Worm (Caenorhabditis elegans) whole organism, L3 larva: Measurements from ENCODE around the gene F56D5.6.

Experiments used
- R02D3.7 ChIP-seq: fragments of 150-350 bp; optimal IDR thresholded peaks from 2 replicates; lab custom pipeline; 2014; ENCODE audit warnings: missing biosample characterization, missing genetic modification characterization
- ceh-82 ChIP-seq: fragments of 150-350 bp; optimal IDR thresholded peaks from 2 replicates; lab custom pipeline; 2014; ENCODE audit warnings: missing biosample characterization, missing genetic modification characterization
- elt-2 ChIP-seq: sonication (generic microtip); optimal IDR thresholded peaks from 2 replicates; lab custom pipeline; 2016; ENCODE audit warnings: missing genetic modification reagents, mild to moderate bottlenecking, missing genetic modification characterization, missing compliant biosample characterization
- eor-1 ChIP-seq, 2 experiments: fragments of 150-350 bp; optimal IDR thresholded peaks; 2 replicates each; lab custom pipeline; 2014 to 2018; ENCODE audit warnings: missing biosample characterization in 2 of 2, missing genetic modification characterization in 2 of 2
- fos-1 ChIP-seq: fragments of 150-350 bp; optimal IDR thresholded peaks from 2 replicates; lab custom pipeline; 2014; ENCODE audit warnings: missing biosample characterization, missing genetic modification characterization
- nhr-11 ChIP-seq: fragments of 150-350 bp; optimal IDR thresholded peaks from 2 replicates; lab custom pipeline; 2014; ENCODE audit warnings: missing biosample characterization, missing genetic modification characterization
- nhr-12 ChIP-seq: fragments of 150-350 bp; optimal IDR thresholded peaks from 2 replicates; lab custom pipeline; 2014; ENCODE audit warnings: missing biosample characterization, missing genetic modification characterization
- nhr-237 ChIP-seq: fragments of 150-350 bp; optimal IDR thresholded peaks from 2 replicates; lab custom pipeline; 2014; ENCODE audit warnings: missing biosample characterization, missing genetic modification characterization
- nhr-77 ChIP-seq: fragments of 150-350 bp; optimal IDR thresholded peaks from 2 replicates; lab custom pipeline; 2014; ENCODE audit warnings: missing biosample characterization, missing genetic modification characterization
- pha-4 ChIP-seq: fragments of 150-350 bp; optimal IDR thresholded peaks from 2 replicates; lab custom pipeline; 2014; ENCODE audit warnings: missing biosample characterization, missing genetic modification reagents, missing genetic modification characterization
- pqm-1 ChIP-seq: fragments of 150-350 bp; optimal IDR thresholded peaks from 2 replicates; lab custom pipeline; 2017; ENCODE audit warnings: missing biosample characterization, missing genetic modification characterization, inconsistent platforms
- unc-62 ChIP-seq: fragments of 150-350 bp; sonication (generic microtip); optimal IDR thresholded peaks from 4 replicates; lab custom pipeline; 2014; ENCODE audit warnings: missing biosample characterization, missing genetic modification reagents, missing genetic modification characterization
- ztf-11 ChIP-seq: fragments of 150-350 bp; optimal IDR thresholded peaks from 2 replicates; lab custom pipeline; 2014; ENCODE audit warnings: missing biosample characterization, missing genetic modification characterization
- ztf-4 ChIP-seq: fragments of 150-350 bp; optimal IDR thresholded peaks from 2 replicates; lab custom pipeline; 2014; ENCODE audit warnings: missing biosample characterization, missing genetic modification characterization

DNA sequence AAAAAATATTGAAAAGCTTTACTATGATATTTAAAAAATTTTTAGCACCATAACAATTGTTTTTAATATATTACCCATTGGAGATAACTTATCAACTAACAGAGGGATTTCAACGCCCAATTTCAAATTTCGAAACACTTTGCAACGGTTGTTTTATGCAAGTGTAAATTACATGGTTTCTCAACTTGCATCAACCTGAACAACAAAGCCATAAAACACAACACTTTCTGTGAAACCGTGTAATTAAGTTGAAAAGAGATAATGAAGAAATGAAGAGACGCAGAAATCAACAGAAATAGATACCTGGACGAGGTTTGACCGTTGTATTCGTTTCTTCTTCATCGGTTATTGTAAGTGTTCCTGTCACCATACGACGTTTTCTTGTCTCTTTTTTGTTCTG, 48.7 kb downstream of the F56D5.6 start, which contains the start of gene cpin-1:
- no peak for TF ChIP-seq nhr-77
- no peak for TF ChIP-seq elt-2 (tag; lab: Kevin White, UChicago)
- TF ChIP-seq fos-1 (tag; lab: Kevin White, UChicago) = no peak
- no peak for TF ChIP-seq pha-4 (tag; lab: Kevin White, UChicago)
- TF ChIP-seq R02D3.7 (tag; lab: Kevin White, UChicago) = no peak
- TF ChIP-seq ceh-82 (tag; lab: Kevin White, UChicago) = no peak
- TF ChIP-seq nhr-11 (tag; lab: Kevin White, UChicago) = no peak
- TF ChIP-seq unc-62 (GFP tag; lab: Kevin White, UChicago) = no peak
- no peak for TF ChIP-seq nhr-12 (tag; lab: Kevin White, UChicago)
- TF ChIP-seq pqm-1 (tag; lab: Kevin White, UChicago) = no peak
- TF ChIP-seq ztf-4 (tag; lab: Kevin White, UChicago) = no peak
- TF ChIP-seq eor-1 (tag; optimal IDR thresholded peaks at IDR 0.05; lab: Kevin White, UChicago) = no peak
- no peak for TF ChIP-seq ztf-11
- TF ChIP-seq nhr-237 (tag; lab: Kevin White, UChicago) = no peak
